Worm (Caenorhabditis elegans) whole organism, L3 larva: ENCODE data around the gene polh-1.

Experiments used
- ceh-9 ChIP-seq: sonication (generic microtip); optimal IDR thresholded peaks from 2 replicates; lab custom pipeline; 2018; ENCODE audit warnings: missing biosample characterization, missing genetic modification characterization
- elt-2 ChIP-seq: sonication (generic microtip); optimal IDR thresholded peaks from 2 replicates; lab custom pipeline; 2016; ENCODE audit warnings: missing genetic modification reagents, mild to moderate bottlenecking, missing genetic modification characterization, missing compliant biosample characterization
- fkh-10 ChIP-seq: sonication (generic microtip); optimal IDR thresholded peaks from 2 replicates; lab custom pipeline; 2017; ENCODE audit warnings: missing biosample characterization, missing genetic modification reagents, missing genetic modification characterization
- mdl-1 ChIP-seq: fragments of 150-350 bp; optimal IDR thresholded peaks from 2 replicates; lab custom pipeline; 2014; ENCODE audit warnings: missing biosample characterization, missing genetic modification characterization
- nhr-237 ChIP-seq: fragments of 150-350 bp; optimal IDR thresholded peaks from 2 replicates; lab custom pipeline; 2014; ENCODE audit warnings: missing biosample characterization, missing genetic modification characterization
- nhr-77 ChIP-seq: fragments of 150-350 bp; optimal IDR thresholded peaks from 2 replicates; lab custom pipeline; 2014; ENCODE audit warnings: missing biosample characterization, missing genetic modification characterization
- tbx-2 ChIP-seq: sonication (generic microtip); optimal IDR thresholded peaks from 2 replicates; lab custom pipeline; 2016; ENCODE audit warnings: mild to moderate bottlenecking, missing genetic modification characterization, missing compliant biosample characterization
- unc-62 ChIP-seq: fragments of 150-350 bp; sonication (generic microtip); optimal IDR thresholded peaks from 4 replicates; lab custom pipeline; 2014; ENCODE audit warnings: missing biosample characterization, missing genetic modification reagents, missing genetic modification characterization
- zag-1 ChIP-seq: fragments of 150-350 bp; optimal IDR thresholded peaks from 2 replicates; lab custom pipeline; 2014; ENCODE audit warnings: missing biosample characterization, missing genetic modification characterization
- ztf-11 ChIP-seq: fragments of 150-350 bp; optimal IDR thresholded peaks from 2 replicates; lab custom pipeline; 2014; ENCODE audit warnings: missing biosample characterization, missing genetic modification characterization

DNA sequence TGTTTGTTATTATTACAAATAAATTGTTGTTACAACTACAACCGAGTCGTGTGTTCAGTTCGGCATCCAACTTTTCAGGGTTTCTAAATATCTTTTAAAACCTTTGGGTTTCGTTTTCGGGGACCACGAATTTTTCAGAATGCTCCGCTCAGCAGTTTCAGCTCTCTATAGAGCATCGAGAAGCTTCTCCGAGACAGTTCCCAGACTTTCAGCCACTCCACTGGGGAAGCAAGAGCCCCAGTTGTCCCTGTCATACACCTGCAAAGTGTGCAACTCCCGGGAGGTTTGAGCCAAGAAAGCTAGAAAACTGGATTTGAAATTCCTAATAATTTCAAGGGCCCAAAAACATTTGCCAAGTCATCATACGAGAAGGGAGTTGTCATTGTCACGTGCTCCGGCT is 1.3 kb upstream of the polh-1 start, which contains the start of gene F53A3.7:
- TF ChIP-seq unc-62 (GFP tag; lab: Kevin White, UChicago) (no peak), nhr-237 (tag; lab: Kevin White, UChicago) (no peak), ztf-11 (no peak), zag-1 (tag; lab: Kevin White, UChicago) (no peak), mdl-1 (tag; lab: Kevin White, UChicago) (no peak), fkh-10 (GFP tag; lab: Kevin White, UChicago) (no peak), nhr-77 (tag; lab: Kevin White, UChicago) (no peak), elt-2 (tag; lab: Kevin White, UChicago) (peak; percentile 7), ceh-9 (tag; lab: Kevin White, UChicago) (no peak), tbx-2 (tag; lab: Kevin White, UChicago) (no peak)
